Worm (Caenorhabditis elegans) whole organism, young adult: ENCODE results near the gene nhr-79.

Experiments
- B0035.1 ChIP-seq: sonication (generic microtip); optimal IDR thresholded peaks from 2 replicates; lab custom pipeline; 2016; ENCODE audit warnings: missing genetic modification characterization, mild to moderate bottlenecking, missing compliant biosample characterization, missing genotype, missing genetic modification reagents
- B0261.1 ChIP-seq: sonication (generic microtip); optimal IDR thresholded peaks from 2 replicates; lab custom pipeline; 2016; ENCODE audit warnings: mild to moderate bottlenecking, missing genetic modification characterization, moderate library complexity, missing compliant biosample characterization
- C17E4.6 ChIP-seq: fragments of 200-800 bp; sonication (Bioruptor generic); IDR thresholded peaks from 2 replicates; pipeline ENCODE4 v1.3.6; 2022; ENCODE audit warnings: missing genetic modification reagents, missing genetic modification characterization, missing compliant biosample characterization
- F22D6.2 ChIP-seq: sonication (generic microtip); optimal IDR thresholded peaks from 2 replicates; lab custom pipeline; 2016; ENCODE audit warnings: mild to moderate bottlenecking, missing genetic modification characterization, missing compliant biosample characterization
- F49E8.2 ChIP-seq: sonication (generic microtip); optimal IDR thresholded peaks from 3 replicates; lab custom pipeline; 2017; ENCODE audit warnings: missing genetic modification characterization, mild to moderate bottlenecking, missing compliant biosample characterization, antibody characterized with exemption, moderate library complexity; ENCODE audit not compliant: insufficient read depth
- F52B5.7 ChIP-seq: sonication (generic microtip); optimal IDR thresholded peaks from 2 replicates; lab custom pipeline; 2016; ENCODE audit warnings: mild to moderate bottlenecking, missing genetic modification characterization, missing compliant biosample characterization
- F57A8.1 ChIP-seq: fragments of 200-800 bp; sonication (Bioruptor generic); optimal IDR thresholded peaks from 2 replicates; lab custom pipeline; 2018; ENCODE audit warnings: mild to moderate bottlenecking, missing genetic modification characterization, moderate library complexity, missing compliant biosample characterization
- K12H6.12 ChIP-seq: fragments of 200-800 bp; sonication (Bioruptor generic); optimal IDR thresholded peaks from 2 replicates; lab custom pipeline; 2018; ENCODE audit warnings: mild to moderate bottlenecking, missing genetic modification characterization, missing compliant biosample characterization
- T26A5.8 ChIP-seq: sonication (generic microtip); optimal IDR thresholded peaks from 2 replicates; lab custom pipeline; 2016; ENCODE audit warnings: missing genetic modification characterization, missing compliant biosample characterization
- Y53F4B.3 ChIP-seq: fragments of 200-800 bp; sonication (Bioruptor generic); IDR thresholded peaks from 2 replicates; pipeline ENCODE4 v1.3.6; 2022; ENCODE audit warnings: missing genetic modification reagents, missing genetic modification characterization, missing compliant biosample characterization
- Y79H2A.3 ChIP-seq: fragments of 200-800 bp; sonication (Bioruptor generic); conservative IDR thresholded peaks from 2 replicates; pipeline ENCODE4 v1.3.6; 2022; ENCODE audit warnings: missing genetic modification reagents, missing genetic modification characterization, missing compliant biosample characterization
- akir-1 ChIP-seq: fragments of 200-800 bp; sonication (Bioruptor generic); optimal IDR thresholded peaks from 2 replicates; lab custom pipeline; 2018; ENCODE audit warnings: mild to moderate bottlenecking, missing genetic modification characterization, moderate library complexity, missing compliant biosample characterization
- aptf-2 ChIP-seq: fragments of 200-800 bp; sonication (Bioruptor generic); conservative IDR thresholded peaks from 2 replicates; pipeline ENCODE4 v1.3.6; 2022; ENCODE audit warnings: missing genetic modification reagents, missing genetic modification characterization, missing compliant biosample characterization
- ceh-40 ChIP-seq: fragments of 200-800 bp; sonication (Bioruptor generic); IDR thresholded peaks from 2 replicates; pipeline ENCODE4 v1.3.6; 2022; ENCODE audit warnings: missing genetic modification characterization, missing compliant biosample characterization
- ceh-79 ChIP-seq: sonication (generic microtip); optimal IDR thresholded peaks from 2 replicates; lab custom pipeline; 2017; ENCODE audit warnings: mild to moderate bottlenecking, missing genetic modification characterization, missing compliant biosample characterization
- ceh-91 ChIP-seq: fragments of 200-800 bp; sonication (Bioruptor generic); IDR thresholded peaks from 2 replicates; pipeline ENCODE4 v1.3.6; 2022; ENCODE audit warnings: missing genetic modification reagents, missing genetic modification characterization, missing compliant biosample characterization
- die-1 ChIP-seq: sonication (generic microtip); optimal IDR thresholded peaks from 2 replicates; lab custom pipeline; 2016; ENCODE audit warnings: missing genotype, mild to moderate bottlenecking, missing genetic modification characterization, missing compliant biosample characterization
- dox-1 ChIP-seq: fragments of 200-800 bp; sonication (Bioruptor generic); IDR thresholded peaks from 2 replicates; pipeline ENCODE4 v1.3.6; 2022; ENCODE audit warnings: missing genetic modification reagents, missing genetic modification characterization, missing compliant biosample characterization
- dpff-1 ChIP-seq: sonication (generic microtip); optimal IDR thresholded peaks from 2 replicates; lab custom pipeline; 2017; ENCODE audit warnings: mild to moderate bottlenecking, missing genetic modification characterization, missing compliant biosample characterization
- egl-18 ChIP-seq: fragments of 200-800 bp; sonication (Bioruptor generic); IDR thresholded peaks from 2 replicates; pipeline ENCODE4 v1.3.6; 2022; ENCODE audit warnings: missing genetic modification reagents, missing genetic modification characterization, missing compliant biosample characterization
- gei-17 ChIP-seq: fragments of 200-800 bp; sonication (Bioruptor generic); optimal IDR thresholded peaks from 2 replicates; lab custom pipeline; 2018; ENCODE audit warnings: mild to moderate bottlenecking, missing genetic modification characterization, missing compliant biosample characterization
- him-1 ChIP-seq: sonication (generic microtip); optimal IDR thresholded peaks from 2 replicates; lab custom pipeline; 2016; ENCODE audit warnings: missing genotype, missing genetic modification reagents, missing genetic modification characterization, missing compliant biosample characterization
- hlh-26 ChIP-seq: fragments of 200-800 bp; sonication (Bioruptor generic); conservative IDR thresholded peaks from 2 replicates; pipeline ENCODE4 v1.3.6; 2022; ENCODE audit warnings: missing genetic modification reagents, missing genetic modification characterization, missing compliant biosample characterization
- hmg-20 ChIP-seq: fragments of 200-800 bp; sonication (Bioruptor generic); IDR thresholded peaks from 2 replicates; pipeline ENCODE4 v1.3.6; 2022; ENCODE audit warnings: missing genetic modification reagents, missing genetic modification characterization, missing compliant biosample characterization
- hsf-1 ChIP-seq: fragments of 200-800 bp; sonication (Bioruptor generic); IDR thresholded peaks from 2 replicates; pipeline ENCODE4 v1.3.6; 2022; ENCODE audit warnings: missing genetic modification reagents, missing genetic modification characterization, missing compliant biosample characterization
- let-607 ChIP-seq, 2 experiments: fragments of 200-800 bp in 1 of 2; sonication (Bioruptor generic) in 1 of 2; sonication (generic microtip) in 1 of 2; optimal IDR thresholded peaks; 2 replicates each; lab custom pipeline; 2016 to 2018; ENCODE audit warnings: mild to moderate bottlenecking in 2 of 2, missing compliant biosample characterization in 2 of 2, missing genetic modification characterization in 2 of 2, moderate library complexity in 2 of 2, missing genotype in 1 of 2
- lin-26 ChIP-seq: fragments of 200-800 bp; sonication (Bioruptor generic); IDR thresholded peaks from 2 replicates; pipeline ENCODE4 v1.3.6; 2022; ENCODE audit warnings: missing genetic modification reagents, missing genetic modification characterization, missing compliant biosample characterization
- lin-54 ChIP-seq: fragments of 200-800 bp; sonication (Bioruptor generic); optimal IDR thresholded peaks from 2 replicates; lab custom pipeline; 2018; ENCODE audit warnings: mild to moderate bottlenecking, missing genetic modification characterization, missing compliant biosample characterization
- lir-1 ChIP-seq: fragments of 200-800 bp; sonication (Bioruptor generic); conservative IDR thresholded peaks from 2 replicates; pipeline ENCODE4 v1.3.6; 2022; ENCODE audit warnings: missing genetic modification reagents, missing genetic modification characterization, missing compliant biosample characterization
- lsy-27 ChIP-seq: sonication (generic microtip); optimal IDR thresholded peaks from 2 replicates; lab custom pipeline; 2017; ENCODE audit warnings: missing genetic modification characterization, mild to moderate bottlenecking, missing compliant biosample characterization, antibody characterized with exemption, missing genotype, borderline replicate concordance; ENCODE audit not compliant: insufficient read depth
- mcd-1 ChIP-seq: fragments of 200-800 bp; sonication (Bioruptor generic); IDR thresholded peaks from 2 replicates; pipeline ENCODE4 v1.3.6; 2022; ENCODE audit warnings: missing genetic modification reagents, missing genetic modification characterization, missing compliant biosample characterization
- mes-4 ChIP-seq: sonication (generic microtip); optimal IDR thresholded peaks from 2 replicates; lab custom pipeline; 2016; ENCODE audit warnings: missing genotype, missing genetic modification characterization, missing compliant biosample characterization
- mxl-1 ChIP-seq: sonication (generic microtip); optimal IDR thresholded peaks from 2 replicates; lab custom pipeline; 2016; ENCODE audit warnings: missing genetic modification characterization, missing compliant biosample characterization
- nhr-120 ChIP-seq: fragments of 200-800 bp; sonication (Bioruptor generic); IDR thresholded peaks from 2 replicates; pipeline ENCODE4 v1.3.6; 2022; ENCODE audit warnings: missing genetic modification characterization, missing compliant biosample characterization
- pha-4 ChIP-seq: fragments of 150-350 bp; sonication (generic microtip); optimal IDR thresholded peaks from 2 replicates; lab custom pipeline; 2014; ENCODE audit warnings: missing biosample characterization, missing genetic modification reagents, missing genetic modification characterization
- rcor-1 ChIP-seq: fragments of 200-800 bp; sonication (Bioruptor generic); IDR thresholded peaks from 2 replicates; pipeline ENCODE4 v1.3.6; 2022; ENCODE audit warnings: missing genetic modification reagents, missing genetic modification characterization, missing compliant biosample characterization
- rpc-1 ChIP-seq, 2 experiments: fragments of 150-350 bp in 1 of 2; sonication (generic microtip) in 1 of 2; optimal IDR thresholded peaks; 2 replicates each; lab custom pipeline; 2014 to 2018; ENCODE audit warnings: missing biosample characterization in 1 of 2, missing genetic modification characterization in 1 of 2, missing genetic modification reagents in 1 of 2, missing genotype in 1 of 2
- snpc-3.4 ChIP-seq: sonication (generic microtip); optimal IDR thresholded peaks from 2 replicates; lab custom pipeline; 2017; ENCODE audit warnings: missing genetic modification characterization, mild to moderate bottlenecking, missing compliant biosample characterization, antibody characterized with exemption, moderate library complexity, missing genotype, missing genetic modification reagents
- somi-1 ChIP-seq: fragments of 200-800 bp; sonication (Bioruptor generic); optimal IDR thresholded peaks from 2 replicates; lab custom pipeline; 2018; ENCODE audit warnings: mild to moderate bottlenecking, missing genetic modification characterization, missing compliant biosample characterization
- tbp1 ChIP-seq: fragments of 200-800 bp; sonication (Bioruptor generic); optimal IDR thresholded peaks from 2 replicates; lab custom pipeline; 2018; ENCODE audit warnings: mild to moderate bottlenecking, missing genetic modification characterization, missing compliant biosample characterization
- tlf-1 ChIP-seq: fragments of 200-800 bp; sonication (Bioruptor generic); optimal IDR thresholded peaks from 2 replicates; lab custom pipeline; 2018; ENCODE audit warnings: mild to moderate bottlenecking, missing genetic modification characterization, missing compliant biosample characterization
- xnd-1 ChIP-seq: sonication (generic microtip); optimal IDR thresholded peaks from 2 replicates; lab custom pipeline; 2016; ENCODE audit warnings: missing genotype, missing genetic modification reagents, missing genetic modification characterization, missing compliant biosample characterization
- ztf-6 ChIP-seq: fragments of 200-800 bp; sonication (Bioruptor generic); IDR thresholded peaks from 2 replicates; pipeline ENCODE4 v1.3.6; 2022; ENCODE audit warnings: missing genetic modification reagents, missing genetic modification characterization, missing compliant biosample characterization

nhr-79 gene

ce11 chrV:19233469-19233868 is 21.8 kb upstream of the nhr-79 start, which contains the start of gene fbxb-116:
Gene fbxb-116 (plus strand): TSS chrV:19233769.
- TF ChIP-seq tbp1 (GFP tag; lab: Kevin White, UChicago) (no peak), lsy-27 (tag; lab: Kevin White, UChicago) (no peak), hlh-26 (GFP tag; lab: Robert Waterston, UW) (no peak), aptf-2 (GFP tag; lab: Robert Waterston, UW) (no peak), mcd-1 (GFP tag; lab: Robert Waterston, UW) (no peak), T26A5.8 (tag; lab: Kevin White, UChicago) (no peak), K12H6.12 (no peak), pha-4 (no peak), C17E4.6 (GFP tag; lab: Robert Waterston, UW) (no peak), xnd-1 (tag; lab: Kevin White, UChicago) (no peak), F22D6.2 (tag; lab: Kevin White, UChicago) (no peak), nhr-120 (no peak), him-1 (tag; lab: Kevin White, UChicago) (no peak), hmg-20 (GFP tag; lab: Robert Waterston, UW) (no peak), ceh-40 (GFP tag; lab: Robert Waterston, UW) (no peak), F57A8.1 (GFP tag; lab: Kevin White, UChicago) (no peak), Y53F4B.3 (GFP tag; lab: Robert Waterston, UW) (no peak), tlf-1 (no peak), mes-4 (tag; lab: Kevin White, UChicago) (no peak)

- TF ChIP-seq hsf-1 (GFP tag; lab: Robert Waterston, UW): no peak
- TF ChIP-seq lin-54 (GFP tag; lab: Kevin White, UChicago): no peak
- no peak for TF ChIP-seq F52B5.7 (tag; lab: Kevin White, UChicago)
- TF ChIP-seq dpff-1 (tag; lab: Kevin White, UChicago): no peak
- no peak for TF ChIP-seq ceh-91
- TF ChIP-seq mxl-1 (tag; lab: Kevin White, UChicago): no peak
- TF ChIP-seq rpc-1 (optimal IDR thresholded peaks at IDR 0.05; lab: Kevin White, UChicago): no peak
- no peak for TF ChIP-seq rpc-1 (tag; optimal IDR thresholded peaks at IDR 0.05; lab: Kevin White, UChicago)
- no peak for TF ChIP-seq F57A8.1 (GFP tag; lab: Kevin White, UChicago)
- no peak for TF ChIP-seq rcor-1 (GFP tag; lab: Robert Waterston, UW)
- no peak for TF ChIP-seq somi-1 (GFP tag; lab: Kevin White, UChicago)
- no peak for TF ChIP-seq dox-1 (GFP tag; lab: Robert Waterston, UW)
- no peak for TF ChIP-seq akir-1 (GFP tag; lab: Kevin White, UChicago)
- TF ChIP-seq K12H6.12: no peak
- no peak for TF ChIP-seq F49E8.2
- no peak for TF ChIP-seq ceh-79 (tag; lab: Kevin White, UChicago)
- no peak for TF ChIP-seq egl-18
- TF ChIP-seq let-607 (tag; optimal IDR thresholded peaks at IDR 0.05; lab: Kevin White, UChicago): no peak
- no peak for TF ChIP-seq Y79H2A.3 (GFP tag; lab: Robert Waterston, UW)
- TF ChIP-seq T26A5.8 (tag; lab: Kevin White, UChicago): no peak
These were observed 19.5 kb upstream of the nhr-79 start for ce11 chrV:19231167-19231566.

- TF ChIP-seq F22D6.2 (tag; lab: Kevin White, UChicago): no peak
- TF ChIP-seq ztf-6: no peak
- TF ChIP-seq snpc-3.4 (tag; lab: Kevin White, UChicago): no peak
- TF ChIP-seq B0035.1 (tag; lab: Kevin White, UChicago): no peak
- TF ChIP-seq lir-1 (GFP tag; lab: Robert Waterston, UW): no peak
- TF ChIP-seq gei-17 (GFP tag; lab: Kevin White, UChicago): no peak
- TF ChIP-seq Y79H2A.3 (GFP tag; lab: Robert Waterston, UW): no peak
- TF ChIP-seq die-1 (tag; lab: Kevin White, UChicago): no peak
- TF ChIP-seq lin-26 (GFP tag; lab: Robert Waterston, UW): no peak
- no peak for TF ChIP-seq B0261.1
These were observed 18.7 kb upstream of the nhr-79 start, which contains the start of gene sqst-3 for ce11 chrV:19230413-19230812. Gene sqst-3 (plus strand): TSS chrV:19230782.
